Fruit fly (Drosophila melanogaster) whole organism, prepupa: ENCODE measurements around the gene lectin-24Db.
A peak's percentile ranks its signal among the peaks of the same experiment; 100 is the strongest.

Experiments
- CG10631 ChIP-seq: fragments of 200-800 bp; sonication (Bioruptor generic); optimal IDR thresholded peaks from 2 replicates; lab custom pipeline; 2016; ENCODE audit warnings: missing biosample characterization, missing genetic modification characterization
- CG10669 ChIP-seq: fragments of 200-800 bp; sonication (Bioruptor generic); optimal IDR thresholded peaks from 3 replicates; lab custom pipeline; 2018; ENCODE audit warnings: missing biosample characterization, mild to moderate bottlenecking, missing genetic modification characterization, moderate library complexity
- CG11294 ChIP-seq: fragments of 200-800 bp; sonication (Bioruptor generic); IDR thresholded peaks from 2 replicates; pipeline ENCODE4 v1.3.6; 2022; ENCODE audit warnings: missing biosample characterization, missing genetic modification characterization
- CG11902 ChIP-seq: fragments of 200-800 bp; sonication (Bioruptor generic); optimal IDR thresholded peaks from 3 replicates; lab custom pipeline; 2016; ENCODE audit warnings: missing biosample characterization, missing genetic modification characterization
- CG15336 ChIP-seq: fragments of 200-800 bp; sonication (Bioruptor generic); IDR thresholded peaks from 2 replicates; pipeline ENCODE4 v1.3.6; 2022; ENCODE audit warnings: missing biosample characterization, missing genetic modification characterization
- CG16779 ChIP-seq: fragments of 200-800 bp; sonication (Bioruptor generic); optimal IDR thresholded peaks from 3 replicates; lab custom pipeline; 2017; ENCODE audit warnings: missing biosample characterization, mild to moderate bottlenecking, missing genetic modification characterization
- CG31627 ChIP-seq: fragments of 200-800 bp; sonication (Bioruptor generic); optimal IDR thresholded peaks from 3 replicates; lab custom pipeline; 2016; ENCODE audit warnings: missing biosample characterization, missing genetic modification characterization
- CG32006 ChIP-seq: fragments of 200-800 bp; sonication (Bioruptor generic); optimal IDR thresholded peaks from 3 replicates; lab custom pipeline; 2017; ENCODE audit warnings: missing biosample characterization, mild to moderate bottlenecking, missing genetic modification characterization
- CG34406 ChIP-seq: fragments of 200-800 bp; sonication (Bioruptor generic); optimal IDR thresholded peaks from 3 replicates; lab custom pipeline; 2016; ENCODE audit warnings: missing biosample characterization, missing genetic modification characterization
- CG3919 ChIP-seq: fragments of 200-800 bp; sonication (Bioruptor generic); optimal IDR thresholded peaks from 3 replicates; lab custom pipeline; 2016; ENCODE audit warnings: missing biosample characterization, missing genetic modification characterization
- CG4318 ChIP-seq: fragments of 200-800 bp; sonication (Bioruptor generic); optimal IDR thresholded peaks from 3 replicates; lab custom pipeline; 2017; ENCODE audit warnings: missing biosample characterization, mild to moderate bottlenecking, missing genetic modification characterization
- CG6163 ChIP-seq: fragments of 200-800 bp; sonication (Bioruptor generic); IDR thresholded peaks from 3 replicates; pipeline ENCODE4 v1.3.6; 2022; ENCODE audit warnings: missing biosample characterization, missing genetic modification characterization
- CG6276 ChIP-seq: fragments of 200-800 bp; sonication (Bioruptor generic); optimal IDR thresholded peaks from 2 replicates; lab custom pipeline; 2017; ENCODE audit warnings: missing biosample characterization, mild to moderate bottlenecking, missing genetic modification characterization
- CG6792 ChIP-seq: fragments of 200-800 bp; sonication (Bioruptor generic); optimal IDR thresholded peaks from 3 replicates; lab custom pipeline; 2016; ENCODE audit warnings: missing biosample characterization, missing genetic modification characterization
- CG6808 ChIP-seq: fragments of 200-800 bp; sonication (Bioruptor generic); optimal IDR thresholded peaks from 3 replicates; lab custom pipeline; 2017; ENCODE audit warnings: missing biosample characterization, missing genetic modification characterization, mild to moderate bottlenecking, moderate library complexity, missing genetic modification reagents
- CG8632 ChIP-seq: fragments of 200-800 bp; sonication (Bioruptor generic); optimal IDR thresholded peaks from 3 replicates; lab custom pipeline; 2016; ENCODE audit warnings: missing biosample characterization, missing genetic modification characterization
- Eip78C ChIP-seq: fragments of 200-800 bp; sonication (Bioruptor generic); peaks from one replicate; lab custom pipeline; 2016; ENCODE audit warnings: missing biosample characterization, missing genetic modification characterization
- Ets96B ChIP-seq: fragments of 200-800 bp; optimal IDR thresholded peaks from 2 replicates; lab custom pipeline; 2019; ENCODE audit warnings: missing biosample characterization, mild to moderate bottlenecking, missing genetic modification characterization, moderate library complexity
- Gug ChIP-seq: fragments of 200-800 bp; sonication (Bioruptor generic); IDR thresholded peaks from 2 replicates; pipeline ENCODE4 v1.3.6; 2022; ENCODE audit warnings: missing biosample characterization, missing genetic modification characterization
- Hr38 ChIP-seq: sonication (Bioruptor generic); optimal IDR thresholded peaks from 2 replicates; lab custom pipeline; 2016; ENCODE audit warnings: missing biosample characterization, missing genetic modification characterization
- Hr39 ChIP-seq: fragments of 200-800 bp; sonication (Bioruptor generic); optimal IDR thresholded peaks from 2 replicates; lab custom pipeline; 2016; ENCODE audit warnings: missing biosample characterization, missing genetic modification characterization
- Hr4 ChIP-seq: fragments of 200-800 bp; sonication (Bioruptor generic); optimal IDR thresholded peaks from 3 replicates; lab custom pipeline; 2016; ENCODE audit warnings: missing biosample characterization, missing genetic modification characterization
- Met ChIP-seq: fragments of 200-800 bp; sonication (Bioruptor generic); optimal IDR thresholded peaks from 3 replicates; lab custom pipeline; 2016; ENCODE audit warnings: missing biosample characterization, missing genetic modification characterization
- Smox ChIP-seq: fragments of 200-800 bp; sonication (Bioruptor generic); optimal IDR thresholded peaks from 3 replicates; lab custom pipeline; 2016; ENCODE audit warnings: missing biosample characterization, missing genetic modification characterization
- Sox102F ChIP-seq: fragments of 200-800 bp; sonication (Bioruptor generic); optimal IDR thresholded peaks from 2 replicates; lab custom pipeline; 2016; ENCODE audit warnings: missing biosample characterization, mild to moderate bottlenecking, missing genetic modification characterization
- Sox15 ChIP-seq: fragments of 200-800 bp; sonication (Bioruptor generic); optimal IDR thresholded peaks from 3 replicates; lab custom pipeline; 2016; ENCODE audit warnings: missing biosample characterization, missing genetic modification characterization
- achi ChIP-seq: fragments of 200-800 bp; sonication (Bioruptor generic); optimal IDR thresholded peaks from 3 replicates; lab custom pipeline; 2016; ENCODE audit warnings: missing biosample characterization, missing genetic modification characterization
- acj6 ChIP-seq: fragments of 200-800 bp; sonication (Bioruptor generic); optimal IDR thresholded peaks from 3 replicates; lab custom pipeline; 2016; ENCODE audit warnings: missing biosample characterization, missing genetic modification characterization
- cyc ChIP-seq: fragments of 200-800 bp; sonication (Bioruptor generic); optimal IDR thresholded peaks from 3 replicates; lab custom pipeline; 2016; ENCODE audit warnings: missing biosample characterization, missing genetic modification characterization
- dac ChIP-seq: fragments of 200-800 bp; sonication (Bioruptor generic); optimal IDR thresholded peaks from 2 replicates; lab custom pipeline; 2017; ENCODE audit warnings: missing biosample characterization, mild to moderate bottlenecking, missing genetic modification characterization
- eg ChIP-seq: fragments of 200-800 bp; sonication (Bioruptor generic); IDR thresholded peaks from 3 replicates; pipeline ENCODE4 v1.3.6; 2022; ENCODE audit warnings: missing biosample characterization, missing genetic modification characterization
- esn ChIP-seq: fragments of 200-800 bp; sonication (Bioruptor generic); optimal IDR thresholded peaks from 2 replicates; lab custom pipeline; 2016; ENCODE audit warnings: missing biosample characterization, mild to moderate bottlenecking, missing genetic modification characterization, moderate library complexity
- fd59A ChIP-seq: fragments of 200-800 bp; sonication (Bioruptor generic); optimal IDR thresholded peaks from 2 replicates; lab custom pipeline; 2017; ENCODE audit warnings: missing biosample characterization, mild to moderate bottlenecking, missing genetic modification characterization, missing genetic modification reagents
- fd85E ChIP-seq: fragments of 200-800 bp; sonication (Bioruptor generic); optimal IDR thresholded peaks from 3 replicates; lab custom pipeline; 2016; ENCODE audit warnings: missing biosample characterization, missing genetic modification characterization
- lz ChIP-seq: fragments of 200-800 bp; sonication (Bioruptor generic); optimal IDR thresholded peaks from 3 replicates; lab custom pipeline; 2016; ENCODE audit warnings: missing biosample characterization, missing genetic modification characterization
- pdm3 ChIP-seq: fragments of 200-800 bp; sonication (Bioruptor generic); optimal IDR thresholded peaks from 3 replicates; lab custom pipeline; 2016; ENCODE audit warnings: missing biosample characterization, missing genetic modification characterization
- salr ChIP-seq, 2 experiments: fragments of 200-800 bp; sonication (Bioruptor generic); optimal IDR thresholded peaks; 3 replicates each; lab custom pipeline; 2016 to 2018; ENCODE audit warnings: missing biosample characterization in 2 of 2, missing genetic modification characterization in 2 of 2, mild to moderate bottlenecking in 1 of 2
- ss ChIP-seq, 2 experiments: fragments of 200-800 bp; sonication (Bioruptor generic); optimal IDR thresholded peaks; 2 replicates in 1 of 2; 3 replicates in 1 of 2; lab custom pipeline; 2017 to 2018; ENCODE audit warnings: mild to moderate bottlenecking in 2 of 2, missing biosample characterization in 2 of 2, missing genetic modification characterization in 2 of 2, moderate library complexity in 1 of 2
- svp ChIP-seq: fragments of 200-800 bp; sonication (Bioruptor generic); peaks from one replicate; lab custom pipeline; 2016; ENCODE audit warnings: missing biosample characterization, missing genetic modification characterization
- topi ChIP-seq: fragments of 200-800 bp; sonication (Bioruptor generic); optimal IDR thresholded peaks from 3 replicates; lab custom pipeline; 2016; ENCODE audit warnings: missing biosample characterization, missing genetic modification characterization
- vri ChIP-seq: fragments of 200-800 bp; sonication (Bioruptor generic); optimal IDR thresholded peaks from 3 replicates; lab custom pipeline; 2016; ENCODE audit warnings: missing biosample characterization, mild to moderate bottlenecking, missing genetic modification characterization

Gene lectin-24Db

DNA sequence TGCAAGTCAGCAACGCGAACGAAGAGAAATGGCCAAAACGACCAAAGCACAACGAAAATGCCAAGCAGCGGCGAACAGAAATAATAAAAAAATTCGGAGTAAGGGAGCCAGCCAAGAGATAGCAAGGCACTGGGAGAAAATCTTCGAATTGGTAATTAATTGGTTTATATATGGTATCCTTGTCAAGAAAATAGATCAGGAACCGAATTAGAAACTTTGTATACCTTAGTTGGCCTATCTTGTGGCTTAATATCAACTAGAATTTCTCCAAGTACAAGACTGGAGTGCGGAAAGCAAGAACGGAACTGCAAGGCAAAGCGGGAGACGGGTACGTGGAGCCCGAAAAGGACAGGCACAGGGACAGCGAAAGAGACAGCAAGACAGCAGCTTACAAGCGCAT, 8.0 kb upstream of the lectin-24Db start:
- no peak for TF ChIP-seq CG4318 (GFP tag; lab: Kevin White, UChicago)
- TF ChIP-seq svp (GFP tag; lab: Kevin White, UChicago): peak; percentile 83
- TF ChIP-seq Hr4: no peak
- peak; percentile 30 for TF ChIP-seq CG8632 (GFP tag; lab: Kevin White, UChicago)
- peak; percentile 29 for TF ChIP-seq Sox102F (GFP tag; lab: Kevin White, UChicago)
- TF ChIP-seq salr (GFP tag; optimal IDR thresholded peaks at IDR 0.05; lab: Kevin White, UChicago): no peak
- peak; percentile 81 for TF ChIP-seq cyc (GFP tag; lab: Kevin White, UChicago)
- TF ChIP-seq topi (GFP tag; lab: Kevin White, UChicago): peak; percentile 76
- TF ChIP-seq achi (GFP tag; lab: Kevin White, UChicago): peak; percentile 31
- peak; percentile 29 for TF ChIP-seq acj6 (GFP tag; lab: Kevin White, UChicago)
- peak; percentile 72 for TF ChIP-seq Met (GFP tag; lab: Kevin White, UChicago)
- TF ChIP-seq CG6163 (GFP tag; lab: Robert Waterston, UW): peak; percentile 37; the same call in 1 of the 3 replicates
- TF ChIP-seq dac (GFP tag; lab: Kevin White, UChicago): no peak
- TF ChIP-seq Hr39 (GFP tag; lab: Kevin White, UChicago): peak; percentile 41
- TF ChIP-seq CG16779 (tag; lab: Kevin White, UChicago): no peak
- TF ChIP-seq CG31627: peak; percentile 53
- peak; percentile 58 for TF ChIP-seq CG3919
- TF ChIP-seq Smox (GFP tag; lab: Kevin White, UChicago): peak; percentile 34
- peak; percentile 3 for TF ChIP-seq lz (GFP tag; lab: Kevin White, UChicago)
- TF ChIP-seq fd85E (GFP tag; lab: Kevin White, UChicago): no peak
- peak; percentile 31 for TF ChIP-seq Sox15
- TF ChIP-seq esn: peak; percentile 13
- TF ChIP-seq CG6792 (GFP tag; lab: Kevin White, UChicago): peak; percentile 51
- peak; percentile 89 for TF ChIP-seq Eip78C (GFP tag; lab: Kevin White, UChicago)
- TF ChIP-seq CG11902 (GFP tag; lab: Kevin White, UChicago): peak; percentile 34
- TF ChIP-seq CG34406 (GFP tag; lab: Kevin White, UChicago): peak; percentile 24

dm6 chr2L:4185269-4186024, 2.5 kb upstream of the lectin-24Db start:
- TF ChIP-seq CG6163 (GFP tag; lab: Robert Waterston, UW) (no peak), Gug (GFP tag; lab: Robert Waterston, UW) (no peak), acj6 (GFP tag; lab: Kevin White, UChicago) (peak; percentile 42), Ets96B (tag; lab: Kevin White, UChicago) (no peak), Hr38 (no peak), fd59A (GFP tag; lab: Kevin White, UChicago) (peak; percentile 12), CG10631 (GFP tag; lab: Kevin White, UChicago) (no peak), CG11294 (GFP tag; lab: Robert Waterston, UW) (no peak), ss (GFP tag; optimal IDR thresholded peaks at IDR 0.05; lab: Kevin White, UChicago) (no peak), CG4318 (GFP tag; lab: Kevin White, UChicago) (peak; percentile 32), vri (GFP tag; lab: Kevin White, UChicago) (no peak), Eip78C (GFP tag; lab: Kevin White, UChicago) (no peak), CG31627 (peak; percentile 41), CG6276 (GFP tag; lab: Kevin White, UChicago) (no peak), eg (no peak), CG6808 (no peak), esn (peak; percentile 41), pdm3 (GFP tag; lab: Kevin White, UChicago) (no peak), CG34406 (GFP tag; lab: Kevin White, UChicago) (peak; percentile 35), cyc (GFP tag; lab: Kevin White, UChicago) (peak; percentile 42), Sox102F (GFP tag; lab: Kevin White, UChicago) (no peak), achi (GFP tag; lab: Kevin White, UChicago) (peak; percentile 33), Hr39 (GFP tag; lab: Kevin White, UChicago) (no peak), CG15336 (GFP tag; lab: Robert Waterston, UW) (peak; percentile 64; the same call in 1 of the 2 replicates), Hr4 (peak; percentile 54), CG11902 (GFP tag; lab: Kevin White, UChicago) (peak; percentile 7), fd85E (GFP tag; lab: Kevin White, UChicago) (no peak), CG10669 (GFP tag; lab: Kevin White, UChicago) (no peak), CG6792 (GFP tag; lab: Kevin White, UChicago) (peak; percentile 49), Sox15 (no peak), CG32006 (GFP tag; lab: Kevin White, UChicago) (no peak)
- TF ChIP-seq, all 60 proteins: peak for 12
